Worm (Caenorhabditis elegans): Measurements from ENCODE around the gene Y51H7C.7.

Y51H7C.7 gene

DNA sequence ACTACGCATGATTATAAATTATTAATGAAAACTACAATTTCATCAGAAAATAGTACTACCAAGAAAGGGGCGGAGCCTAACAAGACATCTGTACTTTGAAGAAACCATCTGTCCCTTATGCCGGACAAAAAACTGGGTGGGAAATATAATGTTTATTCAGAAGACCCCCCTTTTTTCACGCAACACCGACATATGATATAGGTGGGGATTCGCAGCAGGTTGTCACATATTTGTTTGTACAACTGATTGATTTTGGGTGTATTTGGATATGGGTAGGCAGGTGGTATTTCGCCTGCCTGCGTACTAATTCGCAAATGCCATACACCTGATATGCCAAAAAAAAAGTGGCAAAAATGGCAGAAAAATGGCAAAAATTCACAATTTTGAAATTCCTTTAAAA is 21.3 kb downstream of the Y51H7C.7 start, which contains the start of gene Y51H7C.10:
Gene Y51H7C.10, minus strand, starts transcription at position 101 of the 400 bp plus-strand sequence.
- no peak for TF ChIP-seq nhr-102 (tag; optimal IDR thresholded peaks at IDR 0.05)
- no peak for TF ChIP-seq nhr-10 (tag; optimal IDR thresholded peaks at IDR 0.05)

DNA sequence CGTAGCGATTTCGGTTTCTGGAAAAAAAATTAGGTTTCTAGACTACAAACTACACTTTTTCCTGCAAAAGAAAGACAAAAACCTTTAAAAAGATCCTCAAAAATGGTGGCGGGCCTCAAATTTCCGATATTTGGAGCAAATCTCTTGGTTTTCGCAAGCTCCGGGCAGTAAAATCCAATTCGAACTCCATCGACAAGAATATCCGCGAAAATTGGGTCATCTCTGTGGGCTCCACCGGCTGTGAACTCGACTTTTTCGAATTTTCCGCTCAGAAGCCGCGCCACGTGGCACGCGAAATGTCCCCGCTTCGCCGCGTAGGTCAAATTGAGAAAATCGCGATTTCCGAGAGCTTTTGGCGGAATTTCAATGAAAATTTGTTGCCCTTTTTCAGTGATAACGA is 34.3 kb downstream of the Y51H7C.7 start:
- TF ChIP-seq dmd-6 (GFP tag; IDR thresholded peaks at IDR 0.05) (no peak), aha-1 (tag) (peak; percentile 96)

DNA sequence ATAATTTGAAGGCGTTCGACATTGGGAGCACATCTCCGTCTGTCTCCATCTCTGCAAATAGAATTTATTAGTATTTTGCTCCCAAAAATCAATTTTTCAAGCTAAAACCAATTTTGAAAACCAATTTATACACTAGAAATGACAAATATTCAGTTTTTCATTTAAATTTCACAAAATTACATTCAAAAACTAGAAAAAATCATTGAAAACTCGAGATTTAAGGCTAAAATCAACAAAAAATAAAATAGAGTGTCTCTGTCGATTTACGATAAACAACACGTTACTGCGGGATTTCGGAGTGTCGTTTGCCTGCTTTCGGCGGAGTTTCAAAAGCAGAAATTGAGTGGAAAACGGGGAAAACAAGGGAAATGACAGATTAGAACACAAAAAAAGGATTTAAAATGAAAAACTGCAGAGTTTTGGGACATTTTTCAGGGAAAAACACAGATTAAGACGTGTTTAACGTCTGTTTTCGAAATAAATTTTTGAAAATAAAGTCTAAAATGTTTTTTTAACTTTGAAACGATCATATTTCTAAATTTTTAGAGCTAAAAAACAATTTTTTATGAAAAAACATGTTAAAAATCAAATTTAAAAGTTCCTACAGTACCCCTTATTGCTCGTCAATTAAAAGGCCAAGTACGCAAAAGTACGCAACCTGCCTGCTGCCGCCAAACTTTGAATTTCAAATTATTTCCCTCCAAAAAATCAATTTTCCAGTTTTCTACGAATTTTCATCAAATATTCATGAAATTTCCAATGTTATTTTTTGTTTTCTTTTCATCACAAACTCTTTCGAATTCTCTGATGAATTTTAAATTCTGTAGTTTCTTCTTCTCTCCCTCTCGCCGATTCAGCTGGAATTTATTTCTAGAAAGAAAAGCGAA is 35.3 kb downstream of the Y51H7C.7 start, which contains the start of gene nol-6:
Gene nol-6, minus strand, starts transcription at position 51 of the 887 bp plus-strand sequence.
- TF ChIP-seq gei-8 (GFP tag; optimal IDR thresholded peaks at IDR 0.05) (no peak), dpl-1 (GFP tag; optimal IDR thresholded peaks at IDR 0.05) (peak; percentile 82), dmd-6 (GFP tag; IDR thresholded peaks at IDR 0.05) (no peak), set-16 (GFP tag; IDR thresholded peaks at IDR 0.05) (no peak), Y48G9A.11 (GFP tag; IDR thresholded peaks at IDR 0.05) (peak; percentile 95), aha-1 (tag) (no peak), R02D3.7 (tag; optimal IDR thresholded peaks at IDR 0.05) (peak; percentile 75), nhr-28 (tag; optimal IDR thresholded peaks at IDR 0.05) (peak; percentile 38), T20F7.1 (GFP tag; optimal IDR thresholded peaks at IDR 0.05) (peak; percentile 95)

DNA sequence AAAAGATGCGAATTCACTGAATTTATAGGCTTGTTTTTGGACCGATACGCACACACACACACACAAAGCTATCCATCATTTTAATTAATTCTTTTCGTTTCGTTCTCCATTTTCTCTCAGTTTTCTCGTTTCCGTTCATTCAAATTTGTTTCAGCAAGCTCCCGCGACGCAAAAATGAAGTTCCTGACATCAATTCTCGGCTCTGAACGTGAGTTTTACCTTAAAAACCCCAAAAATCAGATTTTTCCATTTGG is 35.9 kb downstream of the Y51H7C.7 start, which contains the start of gene Y51H7C.3:
Gene Y51H7C.3, plus strand, starts transcription at position 155 of the 254 bp plus-strand sequence.
- TF ChIP-seq F37D6.2 (tag; optimal IDR thresholded peaks at IDR 0.05) (no peak), mep-1 (tag; optimal IDR thresholded peaks at IDR 0.05) (no peak), cey-2 (tag; optimal IDR thresholded peaks at IDR 0.05; ENCODE audit: borderline replicate concordance, insufficient read depth) (no peak), skn-1 (tag; optimal IDR thresholded peaks at IDR 0.05) (no peak), ceh-62 (tag; optimal IDR thresholded peaks at IDR 0.05) (no peak), ces-1 (GFP tag; optimal IDR thresholded peaks at IDR 0.05) (no peak), ceh-32 (tag; optimal IDR thresholded peaks at IDR 0.05; ENCODE audit: poor library complexity) (no peak), aha-1 (tag) (no peak), dpl-1 (GFP tag; optimal IDR thresholded peaks at IDR 0.05) (no peak), nhr-28 (tag; optimal IDR thresholded peaks at IDR 0.05) (no peak), nhr-111 (GFP tag; optimal IDR thresholded peaks at IDR 0.05) (no peak), zip-11 (GFP tag; IDR thresholded peaks at IDR 0.05) (no peak), ctbp-1 (GFP tag; IDR thresholded peaks at IDR 0.05) (no peak), hmg-1.1 (GFP tag; IDR thresholded peaks at IDR 0.05) (no peak), ZK546.5 (tag; optimal IDR thresholded peaks at IDR 0.05) (no peak), hlh-11 (tag; optimal IDR thresholded peaks at IDR 0.05) (no peak), zag-1 (tag; optimal IDR thresholded peaks at IDR 0.05) (no peak)

DNA sequence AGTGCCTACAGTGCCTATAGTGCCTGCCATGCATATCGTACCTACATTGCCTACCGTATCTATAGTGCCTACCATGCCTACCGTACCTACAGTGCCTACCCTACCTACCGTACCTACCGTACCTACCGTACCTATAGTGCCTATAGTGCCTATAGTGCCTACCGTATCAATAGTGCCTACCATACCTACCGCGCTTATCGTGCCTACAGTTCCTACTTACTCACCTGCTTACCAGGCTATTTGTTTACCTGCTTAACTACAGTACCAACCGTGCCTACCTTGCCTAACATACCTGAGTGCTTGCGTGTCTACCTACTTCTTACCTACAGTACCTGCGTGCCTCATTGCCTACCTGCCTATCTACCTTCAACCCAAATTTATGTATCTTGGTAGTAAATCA is 39.1 kb downstream of the Y51H7C.7 start:
- TF ChIP-seq unc-62 (GFP tag; optimal IDR thresholded peaks at IDR 0.05 in 1 of 2) (peak in 1 of 2 experiments; percentile 78), unc-62 (tag; optimal IDR thresholded peaks at IDR 0.05) (no peak), aha-1 (tag) (peak; percentile 52), nhr-77 (tag; optimal IDR thresholded peaks at IDR 0.05) (no peak)

DNA sequence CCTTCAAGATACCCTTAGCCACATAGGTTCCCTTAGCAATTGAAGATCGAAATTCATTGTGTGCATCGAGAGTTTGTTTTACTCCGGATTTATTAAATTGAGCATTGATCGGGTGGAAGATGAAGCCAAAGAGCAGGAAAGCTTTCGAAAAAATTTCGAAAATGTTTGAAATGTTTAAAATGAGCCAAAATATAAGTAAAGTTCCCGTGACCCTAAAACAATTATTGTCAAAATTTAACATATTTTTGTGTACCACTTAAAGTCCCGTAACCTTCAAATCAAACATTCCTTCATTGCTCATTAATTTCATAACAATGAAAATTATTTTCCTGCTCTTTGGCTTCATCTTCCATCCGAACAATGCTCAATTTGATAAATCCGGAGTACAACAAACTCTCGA is 42.5 kb downstream of the Y51H7C.7 start, which contains the start of gene scl-17:
Gene scl-17, plus strand, starts transcription at position 301 of the 400 bp plus-strand sequence.
- TF ChIP-seq mep-1 (tag; optimal IDR thresholded peaks at IDR 0.05) (no peak), lim-7 (GFP tag; IDR thresholded peaks at IDR 0.05) (no peak), F44E2.7 (GFP tag; IDR thresholded peaks at IDR 0.05) (no peak), dmd-6 (GFP tag; IDR thresholded peaks at IDR 0.05) (no peak), unc-130 (GFP tag; optimal IDR thresholded peaks at IDR 0.05) (no peak), zip-2 (tag; optimal IDR thresholded peaks at IDR 0.05) (no peak), T26A8.4 (GFP tag; IDR thresholded peaks at IDR 0.05) (no peak), F37D6.2 (tag; optimal IDR thresholded peaks at IDR 0.05) (no peak), set-16 (GFP tag; IDR thresholded peaks at IDR 0.05) (no peak), F49E8.2 (tag; optimal IDR thresholded peaks at IDR 0.05; ENCODE audit: borderline replicate concordance) (no peak), madf-9 (GFP tag; conservative IDR thresholded peaks at IDR 0.05) (no peak), nhr-41 (GFP tag; IDR thresholded peaks at IDR 0.05) (no peak), Y105C5A.15 (GFP tag; IDR thresholded peaks at IDR 0.05) (no peak), lin-38 (GFP tag; IDR thresholded peaks at IDR 0.05) (no peak), mdt-29 (GFP tag; IDR thresholded peaks at IDR 0.05) (no peak), egl-43 (GFP tag; IDR thresholded peaks at IDR 0.05) (no peak), zfp-2 (tag; optimal IDR thresholded peaks at IDR 0.05) (no peak), fkh-10 (GFP tag; optimal IDR thresholded peaks at IDR 0.05) (no peak)
